Fruit fly (Drosophila melanogaster) whole organism, pupa: ENCODE measurements around the gene CG31050.

Source experiments
- CG15710 ChIP-seq: fragments of 200-800 bp; sonication (Bioruptor generic); optimal IDR thresholded peaks from 2 replicates; lab custom pipeline; 2018; ENCODE audit warnings: missing biosample characterization, mild to moderate bottlenecking, missing genetic modification characterization, moderate library complexity
- CG34367 ChIP-seq: fragments of 200-800 bp; sonication (Bioruptor generic); optimal IDR thresholded peaks from 2 replicates; lab custom pipeline; 2018; ENCODE audit warnings: missing biosample characterization, mild to moderate bottlenecking, missing genetic modification characterization
- CG4496 ChIP-seq: fragments of 200-800 bp; sonication (Bioruptor generic); IDR thresholded peaks from 3 replicates; pipeline ENCODE4 v1.3.6; 2022; ENCODE audit warnings: missing biosample characterization, missing genetic modification characterization
- CG8301 ChIP-seq: fragments of 200-800 bp; sonication (Bioruptor generic); optimal IDR thresholded peaks from 2 replicates; lab custom pipeline; 2018; ENCODE audit warnings: missing biosample characterization, mild to moderate bottlenecking, missing genetic modification characterization
- EcR ChIP-seq: fragments of 200-800 bp; sonication (Bioruptor generic); optimal IDR thresholded peaks from 3 replicates; lab custom pipeline; 2019; ENCODE audit warnings: missing biosample characterization, missing genetic modification characterization, mild to moderate bottlenecking, moderate library complexity, missing genetic modification reagents
- Snoo ChIP-seq: fragments of 200-800 bp; sonication (Bioruptor generic); optimal IDR thresholded peaks from 3 replicates; lab custom pipeline; 2017; ENCODE audit warnings: missing biosample characterization, mild to moderate bottlenecking, missing genetic modification characterization, inconsistent platforms
- fd96Ca ChIP-seq: fragments of 200-800 bp; sonication (Bioruptor generic); IDR thresholded peaks from 3 replicates; pipeline ENCODE4 v1.3.6; 2022; ENCODE audit warnings: missing biosample characterization, missing genetic modification characterization

dm6 chr3R:28668854-28669253 lies 18.6 kb upstream of the CG31050 start, which contains the start of gene CG33346:
- TF ChIP-seq CG4496 (GFP tag; lab: Robert Waterston, UW) (no peak), CG34367 (tag; lab: Kevin White, UChicago) (no peak), CG8301 (tag; lab: Kevin White, UChicago) (no peak), EcR (GFP tag; lab: Kevin White, UChicago) (peak; percentile 76), Snoo (tag; lab: Kevin White, UChicago) (no peak), fd96Ca (GFP tag; lab: Robert Waterston, UW) (no peak), CG15710 (tag; lab: Kevin White, UChicago) (no peak)
